Worm (Caenorhabditis elegans): ENCODE results near the gene slc-25A18.1.
A peak's percentile ranks its signal among the peaks of the same experiment; 100 is the strongest.

Gene slc-25A18.1

DNA sequence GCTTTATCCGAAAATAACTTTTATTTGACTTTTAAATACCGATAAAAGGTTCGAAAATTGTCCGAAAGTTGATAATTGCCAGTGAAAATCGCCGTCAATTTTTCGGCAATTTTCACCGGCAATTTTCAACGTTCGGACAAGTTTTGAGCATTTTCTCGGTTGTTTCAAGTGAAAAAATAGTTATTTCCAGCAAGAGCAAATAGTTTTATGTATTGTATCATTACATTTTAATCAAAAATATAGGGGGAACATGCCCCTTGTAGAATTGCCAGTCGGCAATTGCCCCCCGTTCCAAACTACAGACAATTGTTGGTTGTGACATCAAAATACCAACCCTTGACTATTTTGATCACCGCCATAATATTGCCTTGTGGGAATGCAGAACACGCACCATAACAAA, 41.3 kb downstream of the slc-25A18.1 start, which contains the start of gene rgs-10:
Gene rgs-10, plus strand, starts transcription at position 301 of the 400 bp plus-strand sequence.
- TF ChIP-seq tra-4 (tag; optimal IDR thresholded peaks at IDR 0.05) (no peak), F13C5.2 (tag; optimal IDR thresholded peaks at IDR 0.05) (no peak)

- no peak for TF ChIP-seq sea-1 (GFP tag; conservative IDR thresholded peaks at IDR 0.05)
- TF ChIP-seq pes-1 (GFP tag; IDR thresholded peaks at IDR 0.05): no peak
- no peak for TF ChIP-seq tbx-11 (GFP tag; IDR thresholded peaks at IDR 0.05)
- no peak for TF ChIP-seq ceh-36 (tag; optimal IDR thresholded peaks at IDR 0.05)
- no peak for TF ChIP-seq ceh-13 (GFP tag; optimal IDR thresholded peaks at IDR 0.05)
- no peak for TF ChIP-seq hmbx-1 (tag; optimal IDR thresholded peaks at IDR 0.05)
- TF ChIP-seq ets-7 (tag; optimal IDR thresholded peaks at IDR 0.05): no peak
- TF ChIP-seq aly-1 (tag; optimal IDR thresholded peaks at IDR 0.05): no peak
- no peak for TF ChIP-seq tra-4 (tag; optimal IDR thresholded peaks at IDR 0.05)
- TF ChIP-seq F13C5.2 (tag; optimal IDR thresholded peaks at IDR 0.05): no peak
- TF ChIP-seq ama-1 (optimal IDR thresholded peaks at IDR 0.05): no peak
- TF ChIP-seq hnd-1 (tag; optimal IDR thresholded peaks at IDR 0.05): no peak
These were observed 42.3 kb downstream of the slc-25A18.1 start, which contains the start of gene idpp-3 for ce11 chrX:14961471-14961870. idpp-3 (minus strand) TSS chrX:14961571.

- TF ChIP-seq scrt-1 (GFP tag; IDR thresholded peaks at IDR 0.05) (peak; percentile 24; the same call in 1 of the 2 replicates), flt-1 (GFP tag; IDR thresholded peaks at IDR 0.05) (no peak), hmg-4 (GFP tag; optimal IDR thresholded peaks at IDR 0.05) (no peak)
These were observed 42.9 kb downstream of the slc-25A18.1 start for ce11 chrX:14960841-14961240.

DNA sequence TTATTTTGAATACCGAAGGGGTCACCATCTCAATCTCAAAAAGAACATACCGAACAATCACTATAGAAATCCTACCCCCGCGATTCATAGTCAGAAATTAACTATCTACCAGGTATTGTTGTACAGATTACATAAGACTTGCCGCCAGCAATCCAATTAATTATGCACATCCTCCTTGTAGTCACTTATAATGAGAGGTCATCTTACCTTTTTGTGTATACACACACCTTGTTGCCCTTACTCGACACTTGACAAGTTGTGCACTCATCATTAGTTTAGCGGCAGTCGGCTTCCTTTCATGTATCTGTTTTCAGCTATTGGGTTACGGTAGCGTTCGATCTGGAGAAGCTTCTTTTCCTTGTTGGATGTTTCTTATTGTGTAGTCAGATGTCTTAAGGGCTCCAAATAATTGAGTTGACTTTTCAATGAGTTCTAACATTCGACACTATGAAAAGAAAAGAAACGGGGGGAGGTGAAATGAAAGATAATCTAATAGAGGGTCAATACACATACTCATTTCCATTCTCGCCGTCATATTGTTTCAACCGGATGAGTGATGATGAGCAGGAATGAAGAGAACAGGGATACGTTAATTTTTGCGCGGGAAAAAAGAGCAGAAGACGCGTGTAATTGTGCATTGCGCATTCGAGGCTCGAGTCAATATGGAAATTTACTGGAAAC, 44.2 kb downstream of the slc-25A18.1 start:
- no peak for TF ChIP-seq hnd-1 (tag; optimal IDR thresholded peaks at IDR 0.05)
- TF ChIP-seq ama-1 (optimal IDR thresholded peaks at IDR 0.05): no peak
- no peak for TF ChIP-seq flt-1 (GFP tag; IDR thresholded peaks at IDR 0.05)
- TF ChIP-seq ceh-13 (GFP tag; optimal IDR thresholded peaks at IDR 0.05): no peak
- no peak for TF ChIP-seq sea-1 (GFP tag; conservative IDR thresholded peaks at IDR 0.05)
- TF ChIP-seq ceh-36 (tag; optimal IDR thresholded peaks at IDR 0.05): no peak
- TF ChIP-seq tbx-37 (GFP tag; conservative IDR thresholded peaks at IDR 0.05): no peak
- TF ChIP-seq ets-7 (tag; optimal IDR thresholded peaks at IDR 0.05): no peak
- TF ChIP-seq F13C5.2 (tag; optimal IDR thresholded peaks at IDR 0.05): no peak
- TF ChIP-seq hmg-4 (GFP tag; optimal IDR thresholded peaks at IDR 0.05): no peak
- TF ChIP-seq B0310.2 (tag; optimal IDR thresholded peaks at IDR 0.05): no peak
- no peak for TF ChIP-seq tra-4 (tag; optimal IDR thresholded peaks at IDR 0.05)
- no peak for TF ChIP-seq scrt-1 (GFP tag; IDR thresholded peaks at IDR 0.05)
- TF ChIP-seq tbx-11 (GFP tag; IDR thresholded peaks at IDR 0.05): no peak
- no peak for TF ChIP-seq aly-1 (tag; optimal IDR thresholded peaks at IDR 0.05)
- no peak for TF ChIP-seq pes-1 (GFP tag; IDR thresholded peaks at IDR 0.05)
- no peak for TF ChIP-seq hmbx-1 (tag; optimal IDR thresholded peaks at IDR 0.05)

ce11 chrX:14958401-14958800, 45.3 kb downstream of the slc-25A18.1 start:
- TF ChIP-seq hnd-1 (tag; optimal IDR thresholded peaks at IDR 0.05) (no peak), F13C5.2 (tag; optimal IDR thresholded peaks at IDR 0.05) (no peak)

DNA sequence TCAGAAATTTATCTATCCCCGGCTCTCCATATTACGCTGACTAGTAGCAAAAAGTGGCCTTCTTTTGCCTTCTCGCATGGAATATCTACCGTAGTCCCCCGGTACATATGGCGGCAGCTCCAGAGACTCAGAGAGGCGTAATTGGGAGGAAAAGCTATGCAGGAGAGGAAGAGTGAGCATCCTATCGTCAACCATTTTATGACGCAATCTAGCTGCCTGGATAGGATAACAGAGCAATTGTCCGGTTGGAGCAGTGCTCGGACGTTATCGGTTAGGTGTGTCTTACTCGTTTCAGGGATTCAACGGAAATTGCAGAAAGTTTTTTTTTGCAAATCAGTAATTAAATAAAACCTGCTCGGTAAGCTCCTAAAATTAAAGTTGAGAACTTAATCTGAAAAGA, 46.6 kb downstream of the slc-25A18.1 start:
- TF ChIP-seq hnd-1 (tag; optimal IDR thresholded peaks at IDR 0.05) (no peak), ama-1 (optimal IDR thresholded peaks at IDR 0.05) (no peak), B0310.2 (tag; optimal IDR thresholded peaks at IDR 0.05) (no peak), sea-1 (GFP tag; conservative IDR thresholded peaks at IDR 0.05) (no peak), flt-1 (GFP tag; IDR thresholded peaks at IDR 0.05) (no peak), hmbx-1 (tag; optimal IDR thresholded peaks at IDR 0.05) (no peak), hmg-4 (GFP tag; optimal IDR thresholded peaks at IDR 0.05) (no peak), tbx-11 (GFP tag; IDR thresholded peaks at IDR 0.05) (no peak), ets-7 (tag; optimal IDR thresholded peaks at IDR 0.05) (no peak), tra-4 (tag; optimal IDR thresholded peaks at IDR 0.05) (no peak), ceh-36 (tag; optimal IDR thresholded peaks at IDR 0.05) (no peak), ceh-13 (GFP tag; optimal IDR thresholded peaks at IDR 0.05) (no peak), tbx-37 (GFP tag; conservative IDR thresholded peaks at IDR 0.05) (no peak), aly-1 (tag; optimal IDR thresholded peaks at IDR 0.05) (no peak), F13C5.2 (tag; optimal IDR thresholded peaks at IDR 0.05) (no peak), pes-1 (GFP tag; IDR thresholded peaks at IDR 0.05) (no peak), scrt-1 (GFP tag; IDR thresholded peaks at IDR 0.05) (no peak)

ce11 chrX:14954548-14954947, 49.2 kb downstream of the slc-25A18.1 start, which contains the start of gene pag-3:
pag-3 (minus strand) TSS chrX:14954648.
- TF ChIP-seq aly-1 (tag; optimal IDR thresholded peaks at IDR 0.05): no peak
- no peak for TF ChIP-seq tra-4 (tag; optimal IDR thresholded peaks at IDR 0.05)
- no peak for TF ChIP-seq tbx-37 (GFP tag; conservative IDR thresholded peaks at IDR 0.05)
- TF ChIP-seq sea-1 (GFP tag; conservative IDR thresholded peaks at IDR 0.05): no peak
- TF ChIP-seq B0310.2 (tag; optimal IDR thresholded peaks at IDR 0.05): no peak

All from whole organism, early embryonic.